Worm (Caenorhabditis elegans): ENCODE results near the gene thn-6.

ce11 chrIV:5266474-5266873 lies 37.8 kb downstream of the thn-6 start, which contains the start of gene F36H12.5:
- no peak for TF ChIP-seq daf-19 (GFP tag; conservative IDR thresholded peaks at IDR 0.05)
- no peak for TF ChIP-seq pha-4 (GFP tag; IDR thresholded peaks at IDR 0.05)
- no peak for TF ChIP-seq pha-4 (tag; optimal IDR thresholded peaks at IDR 0.05)
